Worm (Caenorhabditis elegans) whole organism, L3 larva: ENCODE measurements around the gene lec-12.

ENCODE experiments used
- R02D3.7 ChIP-seq: fragments of 150-350 bp; optimal IDR thresholded peaks from 2 replicates; lab custom pipeline; 2014; ENCODE audit warnings: missing biosample characterization, missing genetic modification characterization
- ZK546.5 ChIP-seq: sonication (generic microtip); optimal IDR thresholded peaks from 2 replicates; lab custom pipeline; 2017; ENCODE audit warnings: missing biosample characterization, missing genetic modification characterization
- ama-1 ChIP-seq: fragments of 150-350 bp; optimal IDR thresholded peaks from 2 replicates; lab custom pipeline; 2018
- ceh-16 ChIP-seq: sonication (generic microtip); optimal IDR thresholded peaks from 2 replicates; lab custom pipeline; 2017; ENCODE audit warnings: missing biosample characterization, missing genetic modification characterization
- ceh-28 ChIP-seq: fragments of 150-350 bp; optimal IDR thresholded peaks from 2 replicates; lab custom pipeline; 2014; ENCODE audit warnings: missing biosample characterization, missing genetic modification reagents, missing genetic modification characterization
- ceh-82 ChIP-seq: fragments of 150-350 bp; optimal IDR thresholded peaks from 2 replicates; lab custom pipeline; 2014; ENCODE audit warnings: missing biosample characterization, missing genetic modification characterization
- ceh-9 ChIP-seq: sonication (generic microtip); optimal IDR thresholded peaks from 2 replicates; lab custom pipeline; 2018; ENCODE audit warnings: missing biosample characterization, missing genetic modification characterization
- daf-12 ChIP-seq: fragments of 150-350 bp; optimal IDR thresholded peaks from 2 replicates; lab custom pipeline; 2014; ENCODE audit warnings: missing biosample characterization, missing genetic modification reagents, missing genetic modification characterization
- egl-27 ChIP-seq: sonication (generic microtip); optimal IDR thresholded peaks from 4 replicates; lab custom pipeline; 2017; ENCODE audit warnings: missing biosample characterization, missing genetic modification reagents, missing genetic modification characterization
- elt-3 ChIP-seq, 3 experiments: fragments of 150-350 bp in 1 of 3; sonication (generic microtip) in 2 of 3; optimal IDR thresholded peaks; 2 replicates in 2 of 3; 4 replicates in 1 of 3; lab custom pipeline; 2014 to 2017; ENCODE audit warnings: missing biosample characterization in 3 of 3, missing genetic modification characterization in 3 of 3
- eor-1 ChIP-seq, 2 experiments: fragments of 150-350 bp; optimal IDR thresholded peaks; 2 replicates each; lab custom pipeline; 2014 to 2018; ENCODE audit warnings: missing biosample characterization in 2 of 2, missing genetic modification characterization in 2 of 2
- fkh-10 ChIP-seq: sonication (generic microtip); optimal IDR thresholded peaks from 2 replicates; lab custom pipeline; 2017; ENCODE audit warnings: missing biosample characterization, missing genetic modification reagents, missing genetic modification characterization
- fkh-2 ChIP-seq: fragments of 150-350 bp; optimal IDR thresholded peaks from 2 replicates; lab custom pipeline; 2014; ENCODE audit warnings: missing biosample characterization, missing genetic modification reagents, missing genetic modification characterization
- fos-1 ChIP-seq: fragments of 150-350 bp; optimal IDR thresholded peaks from 2 replicates; lab custom pipeline; 2014; ENCODE audit warnings: missing biosample characterization, missing genetic modification characterization
- hmg-11 ChIP-seq: sonication (generic microtip); optimal IDR thresholded peaks from 2 replicates; lab custom pipeline; 2016; ENCODE audit warnings: missing genetic modification characterization, missing compliant biosample characterization
- jun-1 ChIP-seq: fragments of 150-350 bp; optimal IDR thresholded peaks from 2 replicates; lab custom pipeline; 2014; ENCODE audit warnings: missing biosample characterization, missing genetic modification reagents, missing genetic modification characterization
- lin-15B ChIP-seq: fragments of 150-350 bp; optimal IDR thresholded peaks from 2 replicates; lab custom pipeline; 2014; ENCODE audit warnings: missing biosample characterization, missing genetic modification characterization
- lin-39 ChIP-seq: fragments of 150-350 bp; optimal IDR thresholded peaks from 2 replicates; lab custom pipeline; 2018; ENCODE audit warnings: missing biosample characterization, missing genetic modification reagents, missing genetic modification characterization
- mdl-1 ChIP-seq: fragments of 150-350 bp; optimal IDR thresholded peaks from 2 replicates; lab custom pipeline; 2014; ENCODE audit warnings: missing biosample characterization, missing genetic modification characterization
- mml-1 ChIP-seq: fragments of 150-350 bp; sonication (generic microtip); optimal IDR thresholded peaks from 3 replicates; lab custom pipeline; 2014; ENCODE audit warnings: missing biosample characterization, missing genetic modification characterization
- nfya-1 ChIP-seq: sonication (generic microtip); optimal IDR thresholded peaks from 2 replicates; lab custom pipeline; 2017; ENCODE audit warnings: missing genetic modification characterization, mild to moderate bottlenecking, missing compliant biosample characterization, antibody characterized with exemption, moderate library complexity; ENCODE audit not compliant: insufficient read depth
- nhr-12 ChIP-seq: fragments of 150-350 bp; optimal IDR thresholded peaks from 2 replicates; lab custom pipeline; 2014; ENCODE audit warnings: missing biosample characterization, missing genetic modification characterization
- nhr-23 ChIP-seq: fragments of 150-350 bp; optimal IDR thresholded peaks from 2 replicates; lab custom pipeline; 2014; ENCODE audit warnings: missing biosample characterization, missing genetic modification reagents, missing genetic modification characterization
- nhr-237 ChIP-seq: fragments of 150-350 bp; optimal IDR thresholded peaks from 2 replicates; lab custom pipeline; 2014; ENCODE audit warnings: missing biosample characterization, missing genetic modification characterization
- nhr-25 ChIP-seq: sonication (generic microtip); optimal IDR thresholded peaks from 2 replicates; lab custom pipeline; 2017; ENCODE audit warnings: missing biosample characterization, missing genetic modification characterization
- nhr-28 ChIP-seq: fragments of 150-350 bp; optimal IDR thresholded peaks from 2 replicates; lab custom pipeline; 2014; ENCODE audit warnings: missing biosample characterization, missing genetic modification characterization
- nhr-43 ChIP-seq: sonication (generic microtip); optimal IDR thresholded peaks from 2 replicates; lab custom pipeline; 2016; ENCODE audit warnings: mild to moderate bottlenecking, missing genetic modification characterization, missing compliant biosample characterization; ENCODE audit not compliant: poor library complexity, severe bottlenecking
- nhr-67 ChIP-seq: fragments of 150-350 bp; optimal IDR thresholded peaks from 2 replicates; lab custom pipeline; 2014; ENCODE audit warnings: missing biosample characterization, missing genetic modification characterization
- nhr-76 ChIP-seq: fragments of 150-350 bp; sonication (generic microtip); optimal IDR thresholded peaks from 5 replicates; lab custom pipeline; 2014; ENCODE audit warnings: missing biosample characterization, missing genetic modification characterization
- nhr-77 ChIP-seq: fragments of 150-350 bp; optimal IDR thresholded peaks from 2 replicates; lab custom pipeline; 2014; ENCODE audit warnings: missing biosample characterization, missing genetic modification characterization
- pha-4 ChIP-seq: fragments of 150-350 bp; optimal IDR thresholded peaks from 2 replicates; lab custom pipeline; 2014; ENCODE audit warnings: missing biosample characterization, missing genetic modification reagents, missing genetic modification characterization
- pqm-1 ChIP-seq: fragments of 150-350 bp; optimal IDR thresholded peaks from 2 replicates; lab custom pipeline; 2017; ENCODE audit warnings: missing biosample characterization, missing genetic modification characterization, inconsistent platforms
- sea-2 ChIP-seq: fragments of 150-350 bp; sonication (generic microtip); optimal IDR thresholded peaks from 4 replicates; lab custom pipeline; 2014; ENCODE audit warnings: missing biosample characterization, missing genetic modification reagents, missing genetic modification characterization
- skn-1 ChIP-seq: fragments of 150-350 bp; optimal IDR thresholded peaks from 2 replicates; lab custom pipeline; 2014; ENCODE audit warnings: missing biosample characterization, missing genetic modification characterization
- tbx-2 ChIP-seq: sonication (generic microtip); optimal IDR thresholded peaks from 2 replicates; lab custom pipeline; 2016; ENCODE audit warnings: mild to moderate bottlenecking, missing genetic modification characterization, missing compliant biosample characterization
- unc-62 ChIP-seq: fragments of 150-350 bp; sonication (generic microtip); optimal IDR thresholded peaks from 4 replicates; lab custom pipeline; 2014; ENCODE audit warnings: missing biosample characterization, missing genetic modification reagents, missing genetic modification characterization
- zag-1 ChIP-seq: fragments of 150-350 bp; optimal IDR thresholded peaks from 2 replicates; lab custom pipeline; 2014; ENCODE audit warnings: missing biosample characterization, missing genetic modification characterization
- ztf-11 ChIP-seq: fragments of 150-350 bp; optimal IDR thresholded peaks from 2 replicates; lab custom pipeline; 2014; ENCODE audit warnings: missing biosample characterization, missing genetic modification characterization

lec-12 gene

DNA sequence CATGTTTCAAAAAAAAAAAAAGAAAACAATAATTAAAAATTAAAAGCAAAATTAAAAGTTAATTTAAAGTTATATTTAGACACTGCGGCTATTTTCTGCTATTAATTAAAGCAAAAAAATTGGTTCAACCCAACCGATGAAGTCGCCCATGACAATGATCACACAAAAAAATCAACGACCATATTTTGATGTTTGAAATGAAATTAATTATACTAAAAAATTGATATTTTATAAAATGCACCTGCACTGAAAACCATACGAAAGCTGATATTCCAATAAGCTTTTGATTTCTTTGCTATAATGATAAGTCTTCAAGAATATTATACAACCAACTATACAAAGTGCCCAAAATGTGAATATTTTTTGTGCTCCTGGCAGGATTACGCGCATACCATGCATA is 15.4 kb downstream of the lec-12 start, which contains the start of gene srh-80:
Gene srh-80 (plus strand): TSS at position 301 of the 400 bp plus-strand sequence.
- TF ChIP-seq unc-62 (GFP tag; lab: Kevin White, UChicago) = no peak
- TF ChIP-seq fkh-10 = no peak
- TF ChIP-seq ceh-82 (tag; lab: Kevin White, UChicago) = no peak
- TF ChIP-seq fos-1 = no peak
- TF ChIP-seq fkh-2 = no peak
- no peak for TF ChIP-seq hmg-11 (tag; lab: Kevin White, UChicago)
- TF ChIP-seq skn-1 (tag; lab: Kevin White, UChicago) = no peak
- no peak for TF ChIP-seq ama-1
- TF ChIP-seq nhr-12 (tag; lab: Kevin White, UChicago) = no peak
- TF ChIP-seq ceh-9 (tag; lab: Kevin White, UChicago) = no peak
- no peak for TF ChIP-seq nfya-1 (tag; lab: Kevin White, UChicago)
- TF ChIP-seq mdl-1 (tag; lab: Kevin White, UChicago) = no peak
- TF ChIP-seq pha-4 (tag; lab: Kevin White, UChicago) = no peak
- no peak for TF ChIP-seq nhr-76
- TF ChIP-seq sea-2 (GFP tag; lab: Kevin White, UChicago) = no peak
- no peak for TF ChIP-seq tbx-2 (tag; lab: Kevin White, UChicago)
- TF ChIP-seq ZK546.5 (tag; lab: Kevin White, UChicago) = no peak
- TF ChIP-seq egl-27 (tag; lab: Kevin White, UChicago) = no peak
- no peak for TF ChIP-seq nhr-28 (tag; lab: Kevin White, UChicago)
- TF ChIP-seq eor-1 (tag; optimal IDR thresholded peaks at IDR 0.05; lab: Kevin White, UChicago) = no peak
- TF ChIP-seq, all 47 proteins: peak for 0

DNA sequence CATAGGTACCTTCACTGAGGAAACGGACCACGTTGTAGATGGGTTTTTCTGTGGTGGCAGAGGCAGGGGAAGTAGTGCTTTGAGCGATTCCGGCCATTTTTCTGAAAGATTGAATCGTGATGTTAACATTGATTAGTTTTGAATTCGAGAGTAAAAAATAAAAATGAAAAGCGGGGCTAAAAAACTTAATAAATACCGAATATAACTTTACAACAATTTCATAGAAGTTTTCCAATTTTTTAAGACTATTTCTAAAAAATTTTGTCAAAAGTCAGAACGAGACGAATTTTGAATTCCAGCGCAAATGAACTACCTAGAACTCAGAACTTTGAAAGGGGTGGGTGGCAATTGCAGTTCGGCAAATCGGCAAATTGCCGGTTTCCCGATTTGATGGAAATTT is 30.4 kb downstream of the lec-12 start, which contains the start of gene kin-33:
Gene kin-33 (minus strand): TSS at position 101 of the 400 bp plus-strand sequence.
- TF ChIP-seq zag-1 (tag; lab: Kevin White, UChicago) (no peak), nhr-76 (no peak), R02D3.7 (no peak), pqm-1 (tag; lab: Kevin White, UChicago) (no peak), nhr-43 (tag; lab: Kevin White, UChicago) (no peak), nhr-25 (no peak)

ce11 chrV:237012-237411 is 32.8 kb downstream of the lec-12 start:
- no peak for TF ChIP-seq nhr-76
- TF ChIP-seq nhr-237 = no peak
- TF ChIP-seq jun-1 (tag; lab: Kevin White, UChicago) = no peak
- no peak for TF ChIP-seq mdl-1 (tag; lab: Kevin White, UChicago)
- TF ChIP-seq fkh-2 = no peak
- no peak for TF ChIP-seq tbx-2 (tag; lab: Kevin White, UChicago)
- TF ChIP-seq ceh-16 = no peak
- no peak for TF ChIP-seq ZK546.5 (tag; lab: Kevin White, UChicago)

ce11 chrV:238094-238493 is 33.9 kb downstream of the lec-12 start, which contains the start of gene R02C2.1:
TSS of gene R02C2.1 (minus strand) at chrV:238194.
- TF ChIP-seq egl-27 (tag; lab: Kevin White, UChicago) (no peak), nhr-23 (tag; lab: Kevin White, UChicago) (no peak), mml-1 (tag; lab: Kevin White, UChicago) (no peak), R02D3.7 (no peak), nhr-77 (tag; lab: Kevin White, UChicago) (no peak), fkh-2 (no peak), nhr-25 (no peak)

- TF ChIP-seq daf-12 = no peak
- TF ChIP-seq ceh-28 (tag; lab: Kevin White, UChicago) = no peak
- no peak for TF ChIP-seq ztf-11 (tag; lab: Kevin White, UChicago)
- no peak for TF ChIP-seq jun-1 (tag; lab: Kevin White, UChicago)
- TF ChIP-seq nhr-67 (tag; lab: Kevin White, UChicago) = no peak
- no peak for TF ChIP-seq pha-4 (tag; lab: Kevin White, UChicago)
- TF ChIP-seq nhr-43 (tag; lab: Kevin White, UChicago) = no peak
- no peak for TF ChIP-seq lin-15B (tag; lab: Kevin White, UChicago)
- no peak for TF ChIP-seq lin-39 (tag; lab: Kevin White, UChicago)
- no peak for TF ChIP-seq elt-3 (tag; optimal IDR thresholded peaks at IDR 0.05; lab: Kevin White, UChicago)
- TF ChIP-seq, all 47 proteins: peak for 0
These were observed 36.1 kb downstream of the lec-12 start, which contains the start of gene txt-2 for ce11 chrV:240287-240686. TSS of gene txt-2 (minus strand) at chrV:240500.
